Worm (Caenorhabditis elegans) whole organism, late embryonic: ENCODE measurements around the gene C04H5.1.
"Not testable (repeated sequence)": the region's sequence is repeated elsewhere in the genome, so short reads cannot be mapped to it uniquely, and the experiment has no call there.

Experiments
- C08G9.2 ChIP-seq: sonication (generic microtip); optimal IDR thresholded peaks from 2 replicates; lab custom pipeline; 2016; ENCODE audit warnings: mild to moderate bottlenecking, missing genetic modification characterization, moderate library complexity, missing compliant biosample characterization
- fkh-10 ChIP-seq: fragments of 150-350 bp; optimal IDR thresholded peaks from 2 replicates; lab custom pipeline; 2014; ENCODE audit warnings: missing biosample characterization, missing genetic modification reagents, missing genetic modification characterization
- hlh-8 ChIP-seq: sonication (generic microtip); optimal IDR thresholded peaks from 2 replicates; lab custom pipeline; 2016; ENCODE audit warnings: missing genotype, missing genetic modification characterization, missing compliant biosample characterization
- nhr-11 ChIP-seq: fragments of 150-350 bp; optimal IDR thresholded peaks from 2 replicates; lab custom pipeline; 2014; ENCODE audit warnings: missing biosample characterization, missing genetic modification characterization
- odd-2 ChIP-seq: sonication (generic microtip); optimal IDR thresholded peaks from 2 replicates; lab custom pipeline; 2017; ENCODE audit warnings: antibody characterized with exemption, mild to moderate bottlenecking, missing genetic modification characterization, missing compliant biosample characterization
- pax-1 ChIP-seq: fragments of 150-350 bp; optimal IDR thresholded peaks from 2 replicates; lab custom pipeline; 2014; ENCODE audit warnings: missing biosample characterization, missing genetic modification characterization
- tbx-2 ChIP-seq: sonication (generic microtip); optimal IDR thresholded peaks from 2 replicates; lab custom pipeline; 2016; ENCODE audit warnings: missing genetic modification characterization, missing compliant biosample characterization
- unc-55 ChIP-seq: sonication (generic microtip); optimal IDR thresholded peaks from 2 replicates; lab custom pipeline; 2017; ENCODE audit warnings: missing biosample characterization, missing genetic modification reagents, missing genetic modification characterization

DNA sequence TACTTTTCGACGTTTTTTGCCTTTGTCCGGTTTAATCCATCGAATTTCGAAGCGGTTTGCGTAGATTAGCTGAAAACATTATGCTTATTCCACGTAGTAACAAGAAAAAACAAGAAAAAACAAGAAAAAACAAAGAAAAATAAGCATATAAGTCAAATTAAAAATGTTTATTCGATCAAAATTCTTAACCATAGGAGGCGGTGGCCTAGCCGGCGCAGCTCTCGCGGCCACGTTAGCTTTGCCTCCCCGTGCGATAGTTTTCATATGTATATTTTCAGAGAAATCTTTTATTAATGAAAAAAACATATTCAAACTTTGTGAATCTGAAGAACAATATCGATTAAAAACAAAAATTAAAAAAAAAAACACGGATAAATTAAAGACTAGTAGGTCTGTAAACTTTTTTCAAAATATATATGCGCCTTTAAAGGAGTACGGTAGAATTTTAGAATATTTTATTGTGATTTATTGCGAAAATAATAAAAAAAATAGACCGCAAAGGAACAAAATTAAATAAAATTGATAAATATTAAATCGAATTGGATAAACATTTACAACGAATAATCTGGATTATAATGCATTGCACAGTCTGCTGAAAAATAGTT, 29.8 kb downstream of the C04H5.1 start:
- TF ChIP-seq pax-1; odd-2; nhr-11 (tag; lab: Kevin White, UChicago); unc-55 (GFP tag; lab: Kevin White, UChicago); tbx-2; C08G9.2 (tag; lab: Kevin White, UChicago); hlh-8 (tag; lab: Kevin White, UChicago); fkh-10: not testable (repeated sequence)
